Worm (Caenorhabditis elegans) whole organism, young adult: Measurements from ENCODE around the gene ZK856.5.

ENCODE experiments used
- F37B4.10 ChIP-seq: fragments of 200-800 bp; sonication (Bioruptor generic); IDR thresholded peaks from 2 replicates; pipeline ENCODE4 v1.3.6; 2022; ENCODE audit warnings: missing genetic modification characterization, missing compliant biosample characterization
- K12H6.12 ChIP-seq: fragments of 200-800 bp; sonication (Bioruptor generic); optimal IDR thresholded peaks from 2 replicates; lab custom pipeline; 2018; ENCODE audit warnings: mild to moderate bottlenecking, missing genetic modification characterization, missing compliant biosample characterization
- ccch-3 ChIP-seq: fragments of 200-800 bp; sonication (Bioruptor generic); optimal IDR thresholded peaks from 2 replicates; lab custom pipeline; 2018; ENCODE audit warnings: mild to moderate bottlenecking, missing genetic modification characterization, missing compliant biosample characterization
- ceh-27 ChIP-seq: fragments of 200-800 bp; sonication (Bioruptor generic); optimal IDR thresholded peaks from 2 replicates; lab custom pipeline; 2018; ENCODE audit warnings: mild to moderate bottlenecking, missing genetic modification characterization, moderate library complexity, missing compliant biosample characterization
- rec-8 ChIP-seq, 2 experiments: sonication (generic microtip); optimal IDR thresholded peaks; 2 replicates each; lab custom pipeline; 2016; ENCODE audit warnings: mild to moderate bottlenecking in 2 of 2, missing genetic modification characterization in 2 of 2, missing genetic modification reagents in 2 of 2, missing genotype in 2 of 2, missing biosample characterization in 1 of 2, missing compliant biosample characterization in 1 of 2, moderate library complexity in 1 of 2
- repo-1 ChIP-seq: sonication (generic microtip); optimal IDR thresholded peaks from 2 replicates; lab custom pipeline; 2017; ENCODE audit warnings: mild to moderate bottlenecking, missing genetic modification characterization, missing compliant biosample characterization
- sdz-38 ChIP-seq: sonication (generic microtip); optimal IDR thresholded peaks from 2 replicates; lab custom pipeline; 2016; ENCODE audit warnings: missing genotype, missing genetic modification characterization, missing compliant biosample characterization
- unc-130 ChIP-seq: sonication (generic microtip); optimal IDR thresholded peaks from 2 replicates; lab custom pipeline; 2016; ENCODE audit warnings: missing genetic modification reagents, missing genetic modification characterization, missing compliant biosample characterization
- unc-62 ChIP-seq: fragments of 150-350 bp; optimal IDR thresholded peaks from 2 replicates; lab custom pipeline; 2014; ENCODE audit warnings: missing biosample characterization, missing genetic modification reagents, missing genetic modification characterization

- TF ChIP-seq ceh-27 (no peak), rec-8 (tag; optimal IDR thresholded peaks at IDR 0.05; lab: Kevin White, UChicago) (no peak), unc-62 (no peak), unc-130 (GFP tag; lab: Kevin White, UChicago) (no peak), F37B4.10 (GFP tag; lab: Robert Waterston, UW) (no peak), ccch-3 (no peak), K12H6.12 (tag; lab: Kevin White, UChicago) (no peak), repo-1 (tag; lab: Kevin White, UChicago) (no peak), sdz-38 (no peak)
Measured at ce11 chrV:10159972-10160371, 30.0 kb downstream of the ZK856.5 start.
